Fruit fly (Drosophila melanogaster) S2 (cell line): ENCODE data around the gene CG42540.

Experiments used
- CG8478 ChIP-seq: fragments of >200 bp; optimal IDR thresholded peaks from 2 replicates; lab custom pipeline; 2018
- CTCF ChIP-seq, 2 experiments: fragments of >200 bp; optimal IDR thresholded peaks; 2 replicates each; lab custom pipeline; 2018

dm6 chr3L:4626434-4626833 lies 70.5 kb downstream of the CG42540 start, which contains the start of gene HDAC1:
- TF ChIP-seq CG8478 (lab: Kevin White, UChicago) (no peak), CTCF (optimal IDR thresholded peaks at IDR 0.05; lab: Kevin White, UChicago) (no peak)
